Fruit fly (Drosophila melanogaster) whole organism, embryonic: ENCODE measurements around the gene TotA.

Experiments used
- Asciz ChIP-seq: fragments of 200-800 bp; sonication (Bioruptor generic); optimal IDR thresholded peaks from 2 replicates; lab custom pipeline; 2017; ENCODE audit warnings: missing biosample characterization, mild to moderate bottlenecking, missing genetic modification characterization, missing genetic modification reagents
- Atf6 ChIP-seq: fragments of 200-800 bp; sonication (Bioruptor generic); IDR thresholded peaks from 2 replicates; pipeline ENCODE4 v1.3.6; 2022; ENCODE audit warnings: missing biosample characterization, missing genetic modification characterization
- CG10321 ChIP-seq: fragments of 200-800 bp; sonication (Bioruptor generic); IDR thresholded peaks from 2 replicates; pipeline ENCODE4 v1.3.6; 2022; ENCODE audit warnings: missing biosample characterization, missing genetic modification characterization
- CG10366 ChIP-seq: fragments of 200-800 bp; sonication (Bioruptor generic); IDR thresholded peaks from 2 replicates; pipeline ENCODE4 v1.3.6; 2022; ENCODE audit warnings: missing biosample characterization, missing genetic modification characterization
- CG10543 ChIP-seq: fragments of 200-800 bp; sonication (Bioruptor generic); optimal IDR thresholded peaks from 3 replicates; lab custom pipeline; 2017; ENCODE audit warnings: missing biosample characterization, mild to moderate bottlenecking, missing genetic modification characterization, moderate library complexity
- CG10979 ChIP-seq: fragments of 200-800 bp; sonication (Bioruptor generic); optimal IDR thresholded peaks from 2 replicates; lab custom pipeline; 2018; ENCODE audit warnings: missing biosample characterization, mild to moderate bottlenecking, missing genetic modification characterization, moderate library complexity
- CG12942 ChIP-seq: fragments of 200-800 bp; sonication (Bioruptor generic); optimal IDR thresholded peaks from 3 replicates; lab custom pipeline; 2016; ENCODE audit warnings: missing biosample characterization, missing genetic modification characterization
- CG14014 ChIP-seq: fragments of 200-800 bp; sonication (Bioruptor generic); IDR thresholded peaks from 2 replicates; pipeline ENCODE4 v1.3.6; 2022; ENCODE audit warnings: missing biosample characterization, missing genetic modification characterization
- CG14441 ChIP-seq: fragments of 200-800 bp; sonication (Bioruptor generic); IDR thresholded peaks from 2 replicates; pipeline ENCODE4 v1.3.6; 2022; ENCODE audit warnings: missing biosample characterization, missing genetic modification characterization
- CG14965 ChIP-seq: fragments of 200-800 bp; sonication (Bioruptor generic); optimal IDR thresholded peaks from 2 replicates; lab custom pipeline; 2016; ENCODE audit warnings: missing biosample characterization, missing genetic modification characterization, borderline replicate concordance
- CG16813 ChIP-seq: fragments of 200-800 bp; sonication (Bioruptor generic); IDR thresholded peaks from 3 replicates; pipeline ENCODE4 v1.3.6; 2022; ENCODE audit warnings: missing biosample characterization, missing genetic modification characterization; ENCODE audit not compliant: partially characterized antibody
- CG16815 ChIP-seq: fragments of 200-800 bp; sonication (Bioruptor generic); optimal IDR thresholded peaks from 3 replicates; lab custom pipeline; 2017; ENCODE audit warnings: missing biosample characterization, mild to moderate bottlenecking, missing genetic modification characterization
- CG17829 ChIP-seq: fragments of 200-800 bp; optimal IDR thresholded peaks from 2 replicates; lab custom pipeline; 2019; ENCODE audit warnings: missing biosample characterization, mild to moderate bottlenecking, missing genetic modification characterization, moderate library complexity
- CG2199 ChIP-seq: fragments of 200-800 bp; sonication (Bioruptor generic); IDR thresholded peaks from 3 replicates; pipeline ENCODE4 v1.3.6; 2022; ENCODE audit warnings: missing biosample characterization, missing genetic modification characterization
- CG30403 ChIP-seq: fragments of 200-800 bp; sonication (Bioruptor generic); optimal IDR thresholded peaks from 3 replicates; lab custom pipeline; 2016; ENCODE audit warnings: missing biosample characterization, missing genetic modification characterization
- CG34224 ChIP-seq: fragments of 200-800 bp; sonication (Bioruptor generic); IDR thresholded peaks from 3 replicates; pipeline ENCODE4 v1.3.6; 2022; ENCODE audit warnings: missing biosample characterization, missing genetic modification characterization; ENCODE audit not compliant: partially characterized antibody
- CG34376 ChIP-seq: fragments of 200-800 bp; sonication (Bioruptor generic); optimal IDR thresholded peaks from 2 replicates; lab custom pipeline; 2018; ENCODE audit warnings: missing biosample characterization, mild to moderate bottlenecking, missing genetic modification characterization
- CG8281 ChIP-seq: fragments of 200-800 bp; sonication (Bioruptor generic); optimal IDR thresholded peaks from 2 replicates; lab custom pipeline; 2018; ENCODE audit warnings: missing biosample characterization, mild to moderate bottlenecking, missing genetic modification characterization, moderate library complexity
- Doc3 ChIP-seq: fragments of 200-800 bp; sonication (Bioruptor generic); IDR thresholded peaks from 3 replicates; pipeline ENCODE4 v1.3.6; 2022; ENCODE audit warnings: missing biosample characterization, missing genetic modification characterization; ENCODE audit not compliant: partially characterized antibody
- Eip74EF ChIP-seq, 2 experiments: fragments of 200-800 bp in 1 of 2; fragments of >200 bp in 1 of 2; sonication (Bioruptor generic) in 1 of 2; optimal IDR thresholded peaks; 2 replicates each; lab custom pipeline; 2017 to 2019; ENCODE audit warnings: missing biosample characterization in 2 of 2, missing genetic modification characterization in 2 of 2, mild to moderate bottlenecking in 1 of 2, moderate library complexity in 1 of 2
- HLHmδ ChIP-seq: fragments of 200-800 bp; sonication (Bioruptor generic); optimal IDR thresholded peaks from 2 replicates; lab custom pipeline; 2018; ENCODE audit warnings: missing biosample characterization, mild to moderate bottlenecking, missing genetic modification characterization, moderate library complexity
- NFAT ChIP-seq: fragments of 200-800 bp; sonication (Bioruptor generic); IDR thresholded peaks from 2 replicates; pipeline ENCODE4 v1.3.6; 2022; ENCODE audit warnings: missing biosample characterization, missing genetic modification characterization
- Nf-YC ChIP-seq: fragments of 200-800 bp; optimal IDR thresholded peaks from 3 replicates; lab custom pipeline; 2019; ENCODE audit warnings: missing biosample characterization, mild to moderate bottlenecking, missing genetic modification characterization, moderate library complexity
- Pdp1 ChIP-seq, 2 experiments: fragments of 200-800 bp; sonication (Bioruptor generic); optimal IDR thresholded peaks; 3 replicates each; lab custom pipeline; 2016; ENCODE audit warnings: missing biosample characterization in 2 of 2, missing genetic modification characterization in 2 of 2, mild to moderate bottlenecking in 1 of 2, moderate library complexity in 1 of 2
- Rfx ChIP-seq: fragments of 200-800 bp; sonication (Bioruptor generic); IDR thresholded peaks from 2 replicates; pipeline ENCODE4 v1.3.6; 2022; ENCODE audit warnings: missing biosample characterization, missing genetic modification characterization
- aop ChIP-seq: fragments of 200-800 bp; sonication (Bioruptor generic); IDR thresholded peaks from 2 replicates; pipeline ENCODE4 v1.3.6; 2022; ENCODE audit warnings: missing biosample characterization, missing genetic modification characterization
- ap ChIP-seq: fragments of 200-800 bp; sonication (Bioruptor generic); IDR thresholded peaks from 2 replicates; pipeline ENCODE4 v1.3.6; 2022; ENCODE audit warnings: missing biosample characterization, missing genetic modification characterization
- cwo ChIP-seq: fragments of 200-800 bp; sonication (Bioruptor generic); optimal IDR thresholded peaks from 3 replicates; lab custom pipeline; 2017; ENCODE audit warnings: missing biosample characterization, missing genetic modification characterization, mild to moderate bottlenecking, moderate library complexity, missing genetic modification reagents
- dmrt99B ChIP-seq: fragments of 200-800 bp; sonication (Bioruptor generic); optimal IDR thresholded peaks from 2 replicates; lab custom pipeline; 2018; ENCODE audit warnings: missing biosample characterization, mild to moderate bottlenecking, missing genetic modification characterization, moderate library complexity
- exex ChIP-seq: fragments of 200-800 bp; sonication (Bioruptor generic); optimal IDR thresholded peaks from 4 replicates; lab custom pipeline; 2018; ENCODE audit warnings: missing biosample characterization, mild to moderate bottlenecking, missing genetic modification characterization, moderate library complexity
- grn ChIP-seq: fragments of 200-800 bp; sonication (Bioruptor generic); optimal IDR thresholded peaks from 3 replicates; lab custom pipeline; 2017; ENCODE audit warnings: missing biosample characterization, missing genetic modification characterization
- hth ChIP-seq: fragments of >200 bp; optimal IDR thresholded peaks from 2 replicates; lab custom pipeline; 2017; ENCODE audit warnings: inconsistent platforms
- jigr1 ChIP-seq: fragments of 200-800 bp; sonication (Bioruptor generic); IDR thresholded peaks from 3 replicates; pipeline ENCODE4 v1.3.6; 2022; ENCODE audit warnings: missing biosample characterization, missing genetic modification characterization
- jumu ChIP-seq: fragments of 200-800 bp; sonication (Bioruptor generic); optimal IDR thresholded peaks from 3 replicates; lab custom pipeline; 2016; ENCODE audit warnings: missing biosample characterization, missing genetic modification characterization
- lbe ChIP-seq: fragments of 200-800 bp; sonication (Bioruptor generic); optimal IDR thresholded peaks from 2 replicates; lab custom pipeline; 2016; ENCODE audit warnings: missing biosample characterization, mild to moderate bottlenecking, missing genetic modification characterization
- lilli ChIP-seq: fragments of 200-800 bp; sonication (Bioruptor generic); optimal IDR thresholded peaks from 3 replicates; lab custom pipeline; 2016; ENCODE audit warnings: missing biosample characterization, missing genetic modification characterization
- lmd ChIP-seq: fragments of 200-800 bp; sonication (Bioruptor generic); IDR thresholded peaks from 2 replicates; pipeline ENCODE4 v1.3.6; 2022; ENCODE audit warnings: missing biosample characterization, missing genetic modification characterization
- lov ChIP-seq, 2 experiments: fragments of 200-800 bp in 1 of 2; fragments of >200 bp in 1 of 2; sonication (Bioruptor generic) in 1 of 2; IDR thresholded peaks in 1 of 2; optimal IDR thresholded peaks in 1 of 2; 2 replicates in 1 of 2; 3 replicates in 1 of 2; pipeline versions ENCODE4 v1.3.6 to Lab custom; 2017 to 2022; ENCODE audit warnings: missing biosample characterization in 1 of 2, missing genetic modification characterization in 1 of 2
- maf-S ChIP-seq: fragments of 200-800 bp; sonication (Bioruptor generic); optimal IDR thresholded peaks from 2 replicates; lab custom pipeline; 2016; ENCODE audit warnings: missing biosample characterization, missing genetic modification characterization
- nom ChIP-seq: fragments of 200-800 bp; sonication (Bioruptor generic); optimal IDR thresholded peaks from 2 replicates; lab custom pipeline; 2017; ENCODE audit warnings: missing biosample characterization, missing genetic modification characterization, mild to moderate bottlenecking, moderate library complexity, missing genetic modification reagents
- oc ChIP-seq: fragments of 200-800 bp; sonication (Bioruptor generic); optimal IDR thresholded peaks from 2 replicates; lab custom pipeline; 2018; ENCODE audit warnings: missing biosample characterization, mild to moderate bottlenecking, missing genetic modification characterization, moderate library complexity
- phol ChIP-seq: fragments of 200-800 bp; sonication (Bioruptor generic); optimal IDR thresholded peaks from 3 replicates; lab custom pipeline; 2018; ENCODE audit warnings: missing biosample characterization, mild to moderate bottlenecking, missing genetic modification characterization, moderate library complexity
- psq ChIP-seq: fragments of 200-800 bp; sonication (Bioruptor generic); optimal IDR thresholded peaks from 2 replicates; lab custom pipeline; 2017; ENCODE audit warnings: missing biosample characterization, missing genetic modification characterization
- ro ChIP-seq: fragments of 200-800 bp; sonication (Bioruptor generic); IDR thresholded peaks from 2 replicates; pipeline ENCODE4 v1.3.6; 2022; ENCODE audit warnings: missing biosample characterization, missing genetic modification characterization
- sr ChIP-seq: fragments of 200-800 bp; sonication (Bioruptor generic); IDR thresholded peaks from 3 replicates; pipeline ENCODE4 v1.3.6; 2022; ENCODE audit warnings: missing biosample characterization, missing genetic modification characterization
- sug ChIP-seq: fragments of 200-800 bp; optimal IDR thresholded peaks from 2 replicates; lab custom pipeline; 2019; ENCODE audit warnings: missing biosample characterization, mild to moderate bottlenecking, missing genetic modification characterization, moderate library complexity
- tll ChIP-seq, 2 experiments: fragments of 200-800 bp in 1 of 2; fragments of >200 bp in 1 of 2; sonication (Bioruptor generic) in 1 of 2; optimal IDR thresholded peaks; 2 replicates each; lab custom pipeline; 2017 to 2019; ENCODE audit warnings: missing biosample characterization in 2 of 2, missing genetic modification characterization in 2 of 2, mild to moderate bottlenecking in 1 of 2, moderate library complexity in 1 of 2
- vfl ChIP-seq: fragments of 200-800 bp; sonication (Bioruptor generic); optimal IDR thresholded peaks from 2 replicates; lab custom pipeline; 2016; ENCODE audit warnings: missing biosample characterization, missing genetic modification characterization

Gene TotA

dm6 chr3R:20826929-20827328 lies 43.9 kb upstream of the TotA start (continued):
- no peak for TF ChIP-seq dmrt99B (tag; lab: Kevin White, UChicago)
- no peak for TF ChIP-seq Eip74EF (GFP tag; optimal IDR thresholded peaks at IDR 0.05; lab: Kevin White, UChicago)
- no peak for TF ChIP-seq sr (GFP tag; lab: Robert Waterston, UW)
- no peak for TF ChIP-seq CG30403 (GFP tag; lab: Kevin White, UChicago)
- TF ChIP-seq CG34376 (GFP tag; lab: Kevin White, UChicago): peak; percentile 41
- no peak for TF ChIP-seq vfl (GFP tag; lab: Kevin White, UChicago)
- no peak for TF ChIP-seq maf-S (GFP tag; lab: Kevin White, UChicago)
- no peak for TF ChIP-seq Atf6 (GFP tag; lab: Robert Waterston, UW)
- no peak for TF ChIP-seq sug
- TF ChIP-seq CG17829 (tag; lab: Kevin White, UChicago): no peak
- no peak for TF ChIP-seq CG34224 (GFP tag; lab: Robert Waterston, UW)
- TF ChIP-seq CG16813: 0 out of 3 replicates have a peak, but pooled peaks have one; percentile 23
- TF ChIP-seq jumu (GFP tag; lab: Kevin White, UChicago): no peak
- peak; percentile 6; the same call in 1 of the 2 replicates for TF ChIP-seq Rfx (GFP tag; lab: Robert Waterston, UW)
- no peak for TF ChIP-seq grn (GFP tag; lab: Kevin White, UChicago)
- TF ChIP-seq lilli: no peak
- TF ChIP-seq HLHmδ: no peak
- TF ChIP-seq CG10366 (GFP tag; lab: Robert Waterston, UW): no peak; the same call in 1 of the 2 replicates
- TF ChIP-seq aop (GFP tag; lab: Robert Waterston, UW): no peak
- no peak for TF ChIP-seq lmd
- no peak for TF ChIP-seq phol (tag; lab: Kevin White, UChicago)
- no peak for TF ChIP-seq Asciz (GFP tag; lab: Kevin White, UChicago)
- peak; percentile 83 for TF ChIP-seq exex (tag; lab: Kevin White, UChicago)
- TF ChIP-seq ap: no peak
- no peak for TF ChIP-seq CG8281
- TF ChIP-seq CG10979 (tag; lab: Kevin White, UChicago): no peak
- TF ChIP-seq CG10321: no peak
- no peak for TF ChIP-seq lbe (GFP tag; lab: Kevin White, UChicago)
- peak; percentile 48 for TF ChIP-seq cwo (GFP tag; lab: Kevin White, UChicago)
- TF ChIP-seq CG10543: peak; percentile 55
- TF ChIP-seq hth (lab: Kevin White, UChicago): no peak
- TF ChIP-seq ro: no peak
- no peak for TF ChIP-seq tll (GFP tag; optimal IDR thresholded peaks at IDR 0.05; lab: Kevin White, UChicago)
- TF ChIP-seq CG14014 (GFP tag; lab: Robert Waterston, UW): no peak
- no peak for TF ChIP-seq Doc3
- TF ChIP-seq CG2199 (GFP tag; lab: Robert Waterston, UW): 0 out of 3 replicates have a peak, but pooled peaks have one; percentile 19
- TF ChIP-seq, all 482 proteins: peak for 13

dm6 chr3R:20828520-20829415 lies 42.1 kb upstream of the TotA start:
- TF ChIP-seq CG14965 (GFP tag; lab: Kevin White, UChicago) (no peak), exex (tag; lab: Kevin White, UChicago) (peak; percentile 65), CG16815 (no peak), Eip74EF (GFP tag; optimal IDR thresholded peaks at IDR 0.05; lab: Kevin White, UChicago) (peak in 1 of 2 experiments; percentile 18), jigr1 (GFP tag; lab: Robert Waterston, UW) (no peak), lov (optimal IDR thresholded peaks at IDR 0.05; lab: Kevin White, UChicago) (no peak), lov (GFP tag; IDR thresholded peaks at IDR 0.05; lab: Robert Waterston, UW) (0 out of 3 replicates have a peak, but pooled peaks have one; percentile 35), NFAT (peak; percentile 60), oc (peak; percentile 15), Pdp1 (GFP tag; optimal IDR thresholded peaks at IDR 0.05; lab: Kevin White, UChicago) (peak in 1 of 2 experiments; percentile 99), psq (no peak), nom (GFP tag; lab: Kevin White, UChicago) (peak; percentile 16), CG10543 (peak; percentile 31), CG12942 (no peak), Nf-YC (no peak), CG34376 (GFP tag; lab: Kevin White, UChicago) (peak; percentile 83), CG14441 (0 out of 2 replicates have a peak, but pooled peaks have one; percentile 36)
